Worm (Caenorhabditis elegans): ENCODE measurements around the gene srw-12.

srw-12 gene

DNA sequence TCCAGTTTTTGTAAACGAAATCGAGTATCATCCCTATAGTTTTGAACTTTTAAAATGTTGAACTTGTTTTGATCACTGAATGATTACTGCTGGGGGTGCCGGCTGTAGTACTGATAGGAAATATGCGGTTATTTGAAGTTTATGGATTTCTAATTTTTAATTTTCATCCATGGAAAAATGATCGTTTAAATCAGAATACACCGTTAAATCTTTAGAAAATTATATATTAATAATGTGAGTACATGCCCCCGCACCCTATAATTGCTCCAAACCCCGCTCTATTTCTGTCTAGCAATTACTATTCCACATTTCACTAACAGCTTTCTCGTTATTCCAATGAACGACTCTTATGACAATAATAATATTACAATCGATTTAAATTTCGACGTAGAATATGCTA, 38.7 kb downstream of the srw-12 start, which contains the start of gene Y75B12B.10:
Gene Y75B12B.10 (plus strand): TSS at position 301 of the 400 bp plus-strand sequence.
- no peak for TF ChIP-seq K09A11.1 (tag; optimal IDR thresholded peaks at IDR 0.05; ENCODE audit: insufficient read depth)
- TF ChIP-seq sdc-2 (tag; optimal IDR thresholded peaks at IDR 0.05), result no peak
- no peak for TF ChIP-seq tbx-7 (tag; optimal IDR thresholded peaks at IDR 0.05)
- no peak for TF ChIP-seq pros-1 (tag; optimal IDR thresholded peaks at IDR 0.05)
- no peak for TF ChIP-seq pha-2 (tag; optimal IDR thresholded peaks at IDR 0.05)
- TF ChIP-seq fax-1 (tag; optimal IDR thresholded peaks at IDR 0.05), result no peak

DNA sequence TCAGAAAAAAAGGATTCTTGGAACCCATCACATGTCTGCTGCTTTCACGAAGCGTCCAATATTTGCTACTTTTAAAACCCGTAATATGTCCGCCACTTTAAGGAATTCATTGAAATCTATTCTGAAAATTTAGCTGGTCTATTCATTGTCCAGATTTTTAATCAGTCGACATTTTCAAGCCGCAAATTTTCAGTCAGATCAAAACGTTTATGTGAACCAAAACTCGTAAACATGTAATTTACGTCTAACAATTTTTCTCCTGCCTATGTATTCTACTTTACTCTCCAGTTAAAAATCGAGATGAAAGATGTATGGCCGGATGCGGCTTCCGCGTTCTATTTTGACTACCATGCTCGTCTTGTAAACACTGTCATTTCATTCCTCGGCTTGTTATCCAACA, 40.5 kb downstream of the srw-12 start, which contains the start of gene srw-1:
Gene srw-1 (plus strand): TSS at position 301 of the 400 bp plus-strand sequence.
- TF ChIP-seq hlh-6 (tag; optimal IDR thresholded peaks at IDR 0.05), result no peak
- TF ChIP-seq F13H6.1 (tag; optimal IDR thresholded peaks at IDR 0.05), result no peak

- TF ChIP-seq C38D4.7 (GFP tag; optimal IDR thresholded peaks at IDR 0.05), result no peak
Observed at ce11 chrV:15193909-15194308, 44.5 kb downstream of the srw-12 start, which contains the start of gene Y75B12B.13. Gene Y75B12B.13 (minus strand): TSS chrV:15194009.

DNA sequence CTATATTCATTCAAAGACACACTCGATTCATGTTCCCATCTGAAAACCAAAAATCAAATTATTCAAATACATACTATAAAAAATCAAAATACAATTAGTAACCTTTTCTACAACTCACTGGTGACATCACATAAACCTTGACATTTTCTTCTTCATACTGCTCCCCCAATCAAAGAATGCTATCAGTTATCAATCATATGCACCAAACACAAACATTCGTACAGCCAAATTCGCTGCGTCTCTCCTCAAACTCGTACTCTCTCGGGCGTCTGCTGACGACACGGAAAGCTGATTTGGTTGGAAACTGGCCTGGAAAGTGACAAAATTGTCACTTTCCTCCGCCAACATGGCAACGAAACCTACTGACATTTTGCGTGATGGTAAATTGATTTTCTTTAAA, 46.1 kb downstream of the srw-12 start, which contains the start of gene plc-2:
Gene plc-2 (plus strand): TSS at position 196 of the 400 bp plus-strand sequence.
- TF ChIP-seq F13H6.1 (tag; optimal IDR thresholded peaks at IDR 0.05) (no peak), K02D7.2 (tag; optimal IDR thresholded peaks at IDR 0.05) (no peak), C38D4.7 (GFP tag; optimal IDR thresholded peaks at IDR 0.05) (no peak)

ce11 chrV:15191971-15192370, 46.5 kb downstream of the srw-12 start:
- TF ChIP-seq tbx-2 (tag; optimal IDR thresholded peaks at IDR 0.05) (no peak), K02D7.2 (tag; optimal IDR thresholded peaks at IDR 0.05) (no peak), sdc-2 (tag; optimal IDR thresholded peaks at IDR 0.05) (no peak), unc-42 (tag; optimal IDR thresholded peaks at IDR 0.05) (no peak), pros-1 (tag; optimal IDR thresholded peaks at IDR 0.05) (no peak), hlh-15 (tag; optimal IDR thresholded peaks at IDR 0.05) (no peak), K09A11.1 (tag; optimal IDR thresholded peaks at IDR 0.05; ENCODE audit: insufficient read depth) (no peak), unc-55 (GFP tag; optimal IDR thresholded peaks at IDR 0.05) (no peak), ceh-45 (GFP tag; IDR thresholded peaks at IDR 0.05) (no peak), npax-4 (tag; optimal IDR thresholded peaks at IDR 0.05) (no peak), dmd-4 (tag; optimal IDR thresholded peaks at IDR 0.05; ENCODE audit: borderline replicate concordance) (no peak), ama-1 (optimal IDR thresholded peaks at IDR 0.05) (no peak), zip-5 (tag; optimal IDR thresholded peaks at IDR 0.05) (no peak), F13H6.1 (tag; optimal IDR thresholded peaks at IDR 0.05) (no peak), che-1 (tag; optimal IDR thresholded peaks at IDR 0.05) (no peak), pqm-1 (tag; optimal IDR thresholded peaks at IDR 0.05) (no peak), pha-2 (tag; optimal IDR thresholded peaks at IDR 0.05) (no peak), mec-3 (tag; optimal IDR thresholded peaks at IDR 0.05; ENCODE audit: borderline replicate concordance) (no peak), hlh-30 (tag; optimal IDR thresholded peaks at IDR 0.05; ENCODE audit: insufficient read depth) (no peak)

DNA sequence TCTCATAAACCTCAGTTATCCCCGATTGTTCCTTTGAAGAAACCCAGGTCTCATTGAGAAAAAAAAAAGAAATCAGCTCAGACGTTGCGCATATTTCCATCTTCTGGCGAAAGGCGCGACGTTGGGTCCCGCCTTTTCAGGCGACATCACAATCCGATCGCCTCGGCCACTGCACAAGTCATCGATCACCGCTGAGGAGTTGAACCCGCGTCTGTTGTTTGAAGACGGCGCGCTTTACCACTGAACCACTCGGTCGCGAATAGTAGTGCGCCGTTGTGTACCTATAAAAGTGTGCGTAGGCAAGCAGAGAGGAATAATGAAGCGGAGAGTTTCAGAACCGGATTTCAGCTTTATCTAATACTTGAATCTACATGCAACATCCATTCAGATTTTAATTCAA, 47.5 kb downstream of the srw-12 start, which contains the start of gene Y75B12B.11:
Gene Y75B12B.11 (plus strand): TSS at position 394 of the 400 bp plus-strand sequence.
- TF ChIP-seq nhr-11 (tag; optimal IDR thresholded peaks at IDR 0.05) (no peak), pat-9 (tag; optimal IDR thresholded peaks at IDR 0.05) (peak; percentile 88), lin-11 (tag; optimal IDR thresholded peaks at IDR 0.05) (peak; percentile 81), ceh-48 (tag; optimal IDR thresholded peaks at IDR 0.05) (peak; percentile 74), ceh-19 (GFP tag; optimal IDR thresholded peaks at IDR 0.05) (peak; percentile 93), elt-2 (tag; optimal IDR thresholded peaks at IDR 0.05) (peak; percentile 93), pqm-1 (tag; optimal IDR thresholded peaks at IDR 0.05) (peak; percentile 84), madf-2 (tag; optimal IDR thresholded peaks at IDR 0.05) (peak; percentile 85), elt-4 (tag; optimal IDR thresholded peaks at IDR 0.05) (peak; percentile 82), hlh-30 (tag; optimal IDR thresholded peaks at IDR 0.05; ENCODE audit: insufficient read depth) (peak; percentile 67), fkh-10 (GFP tag; optimal IDR thresholded peaks at IDR 0.05) (no peak), F13H6.1 (tag; optimal IDR thresholded peaks at IDR 0.05) (peak; percentile 81), tbx-2 (tag; optimal IDR thresholded peaks at IDR 0.05) (peak; percentile 86), ets-4 (tag; optimal IDR thresholded peaks at IDR 0.05) (peak; percentile 69), ceh-9 (tag; optimal IDR thresholded peaks at IDR 0.05) (peak; percentile 68), hlh-6 (tag; optimal IDR thresholded peaks at IDR 0.05) (peak; percentile 92), odd-2 (tag; optimal IDR thresholded peaks at IDR 0.05) (no peak), hlh-13 (GFP tag; optimal IDR thresholded peaks at IDR 0.05) (peak; percentile 75), dmd-4 (tag; optimal IDR thresholded peaks at IDR 0.05; ENCODE audit: borderline replicate concordance) (peak; percentile 86), syd-9 (tag; optimal IDR thresholded peaks at IDR 0.05) (peak; percentile 91), ceh-34 (tag; optimal IDR thresholded peaks at IDR 0.05) (peak; percentile 88), lim-6 (tag; optimal IDR thresholded peaks at IDR 0.05) (peak; percentile 46), eyg-1 (tag; optimal IDR thresholded peaks at IDR 0.05) (peak; percentile 87), K09A11.1 (tag; optimal IDR thresholded peaks at IDR 0.05; ENCODE audit: insufficient read depth) (peak; percentile 77), nfya-1 (tag; optimal IDR thresholded peaks at IDR 0.05) (peak; percentile 70)
